Fruit fly (Drosophila melanogaster) S2 (cell line): Measurements from ENCODE around the gene CG7857.

ENCODE experiments used
- CG8478 ChIP-seq: fragments of >200 bp; optimal IDR thresholded peaks from 2 replicates; lab custom pipeline; 2018
- CTCF ChIP-seq, 2 experiments: fragments of >200 bp; optimal IDR thresholded peaks; 2 replicates each; lab custom pipeline; 2018

The CG7857 gene

dm6 chr3L:15535800-15536225, 31.1 kb upstream of the CG7857 start:
- TF ChIP-seq CTCF (optimal IDR thresholded peaks at IDR 0.05; lab: Kevin White, UChicago): no peak
- TF ChIP-seq CG8478 (lab: Kevin White, UChicago): no peak

- TF ChIP-seq CG8478 (lab: Kevin White, UChicago) (no peak), CTCF (optimal IDR thresholded peaks at IDR 0.05; lab: Kevin White, UChicago) (no peak)
Measured at dm6 chr3L:15535228-15535598, 30.5 kb upstream of the CG7857 start, which contains the start of gene CrebA. CrebA (plus strand) TSS chr3L:15535395.

dm6 chr3L:15534274-15535227, 29.9 kb upstream of the CG7857 start:
- TF ChIP-seq CG8478 (lab: Kevin White, UChicago): no peak
- TF ChIP-seq CTCF (optimal IDR thresholded peaks at IDR 0.05; lab: Kevin White, UChicago): no peak

dm6 chr3L:15533402-15534129, 28.9 kb upstream of the CG7857 start:
- TF ChIP-seq CG8478 (lab: Kevin White, UChicago): no peak
- no peak for TF ChIP-seq CTCF (optimal IDR thresholded peaks at IDR 0.05; lab: Kevin White, UChicago)

- TF ChIP-seq CTCF (optimal IDR thresholded peaks at IDR 0.05; lab: Kevin White, UChicago) (no peak), CG8478 (lab: Kevin White, UChicago) (no peak)
Measured at dm6 chr3L:15532368-15533030, 27.8 kb upstream of the CG7857 start.

- TF ChIP-seq CTCF (optimal IDR thresholded peaks at IDR 0.05; lab: Kevin White, UChicago) (no peak), CG8478 (lab: Kevin White, UChicago) (no peak)
Measured at dm6 chr3L:15531423-15532325, 27.0 kb upstream of the CG7857 start, which contains the start of gene CG43248. CG43248 (minus strand) TSS chr3L:15531473.

dm6 chr3L:15530638-15531225, 26.0 kb upstream of the CG7857 start:
- TF ChIP-seq CTCF (optimal IDR thresholded peaks at IDR 0.05; lab: Kevin White, UChicago): no peak
- no peak for TF ChIP-seq CG8478 (lab: Kevin White, UChicago)

- TF ChIP-seq CTCF (optimal IDR thresholded peaks at IDR 0.05; lab: Kevin White, UChicago) (no peak), CG8478 (lab: Kevin White, UChicago) (no peak)
Measured at dm6 chr3L:15530071-15530470, 25.4 kb upstream of the CG7857 start.

dm6 chr3L:15529143-15529542, 24.4 kb upstream of the CG7857 start, which contains the start of gene obst-H:
obst-H (minus strand) TSS chr3L:15529243.
- no peak for TF ChIP-seq CG8478 (lab: Kevin White, UChicago)
- no peak for TF ChIP-seq CTCF (optimal IDR thresholded peaks at IDR 0.05; lab: Kevin White, UChicago)

- no peak for TF ChIP-seq CG8478 (lab: Kevin White, UChicago)
- no peak for TF ChIP-seq CTCF (optimal IDR thresholded peaks at IDR 0.05; lab: Kevin White, UChicago)
Measured at dm6 chr3L:15528096-15528495, 23.4 kb upstream of the CG7857 start, which contains the start of gene CG42728. CG42728 (minus strand) TSS chr3L:15528196.

- TF ChIP-seq CTCF (optimal IDR thresholded peaks at IDR 0.05; lab: Kevin White, UChicago) (no peak), CG8478 (lab: Kevin White, UChicago) (no peak)
Measured at dm6 chr3L:15527416-15527815, 22.7 kb upstream of the CG7857 start, which contains the start of gene CG42729. CG42729 (minus strand) TSS chr3L:15527516.

- no peak for TF ChIP-seq CTCF (optimal IDR thresholded peaks at IDR 0.05; lab: Kevin White, UChicago)
- no peak for TF ChIP-seq CG8478 (lab: Kevin White, UChicago)
Measured at dm6 chr3L:15526712-15527111, 22.0 kb upstream of the CG7857 start, which contains the start of gene CG33985. CG33985 (minus strand) TSS chr3L:15526812.

dm6 chr3L:15525153-15525552, 20.5 kb upstream of the CG7857 start, which contains the start of gene CG33986:
CG33986 (minus strand) TSS chr3L:15525253.
- no peak for TF ChIP-seq CG8478 (lab: Kevin White, UChicago)
- no peak for TF ChIP-seq CTCF (optimal IDR thresholded peaks at IDR 0.05; lab: Kevin White, UChicago)
